Worm (Caenorhabditis elegans): ENCODE measurements around the gene F56A8.9.

DNA sequence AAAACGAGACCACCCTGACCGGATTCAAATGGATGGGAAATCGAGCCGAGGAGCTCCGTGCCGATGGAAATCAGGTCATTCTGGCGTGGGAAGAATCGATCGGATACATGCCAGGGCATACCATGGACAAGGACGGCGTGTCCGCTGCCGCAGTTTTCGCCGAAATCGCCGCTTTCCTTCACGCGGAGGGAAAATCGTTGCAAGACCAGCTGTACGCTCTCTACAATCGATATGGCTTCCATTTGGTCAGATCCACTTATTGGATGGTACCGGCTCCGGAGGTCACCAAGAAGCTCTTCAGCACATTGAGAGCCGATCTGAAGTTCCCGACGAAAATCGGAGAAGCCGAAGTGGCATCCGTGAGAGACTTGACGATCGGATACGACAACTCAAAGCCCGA, 47.5 kb downstream of the F56A8.9 start:
- TF ChIP-seq F57A8.1 (GFP tag; optimal IDR thresholded peaks at IDR 0.05) (no peak), attf-3 (GFP tag; conservative IDR thresholded peaks at IDR 0.05) (no peak), ets-4 (GFP tag; optimal IDR thresholded peaks at IDR 0.05) (no peak), F49E8.2 (tag; optimal IDR thresholded peaks at IDR 0.05; ENCODE audit: insufficient read depth) (no peak), ztf-22 (GFP tag; optimal IDR thresholded peaks at IDR 0.05) (no peak), mel-28 (tag; optimal IDR thresholded peaks at IDR 0.05; ENCODE audit: borderline replicate concordance) (no peak)

Data from whole organism, young adult.